Fruit fly (Drosophila melanogaster): ENCODE results near the gene CG42591.

The CG42591 gene

dm6 chr3L:8097101-8097500 lies 27.3 kb upstream of the CG42591 start:
- no peak for TF ChIP-seq CG7045 (GFP tag; optimal IDR thresholded peaks at IDR 0.05)
- no peak for TF ChIP-seq kay (GFP tag; ENCODE audit: borderline replicate concordance)
- no peak for TF ChIP-seq ovo (GFP tag; optimal IDR thresholded peaks at IDR 0.05)
- no peak for TF ChIP-seq Mnt (GFP tag; optimal IDR thresholded peaks at IDR 0.05)
- TF ChIP-seq CG1620 (GFP tag; optimal IDR thresholded peaks at IDR 0.05), result no peak
- TF ChIP-seq Clk (GFP tag; optimal IDR thresholded peaks at IDR 0.05), result no peak
- TF ChIP-seq CG7101 (tag; optimal IDR thresholded peaks at IDR 0.05), result no peak
- no peak for TF ChIP-seq CG14711 (tag; optimal IDR thresholded peaks at IDR 0.05)
- TF ChIP-seq cnc (optimal IDR thresholded peaks at IDR 0.05), result no peak
- no peak for TF ChIP-seq tj (GFP tag; optimal IDR thresholded peaks at IDR 0.05)
- TF ChIP-seq bab1 (GFP tag; optimal IDR thresholded peaks at IDR 0.05), result no peak
- TF ChIP-seq toe (GFP tag; optimal IDR thresholded peaks at IDR 0.05), result no peak
- TF ChIP-seq cic (GFP tag; optimal IDR thresholded peaks at IDR 0.05), result no peak
- no peak for TF ChIP-seq pad (GFP tag; optimal IDR thresholded peaks at IDR 0.05)
- no peak for TF ChIP-seq Hr96 (GFP tag; optimal IDR thresholded peaks at IDR 0.05)
- TF ChIP-seq CG33017 (tag; optimal IDR thresholded peaks at IDR 0.05), result no peak
- no peak for TF ChIP-seq Crg-1 (GFP tag; optimal IDR thresholded peaks at IDR 0.05)
- TF ChIP-seq CG5204 (GFP tag; optimal IDR thresholded peaks at IDR 0.05), result no peak
- TF ChIP-seq CG11617 (GFP tag; optimal IDR thresholded peaks at IDR 0.05), result no peak
- no peak for TF ChIP-seq CG12768 (GFP tag; optimal IDR thresholded peaks at IDR 0.05)

dm6 chr3L:8096106-8096558 lies 26.4 kb upstream of the CG42591 start:
- TF ChIP-seq CG1620 (GFP tag; optimal IDR thresholded peaks at IDR 0.05), result peak; percentile 87
- TF ChIP-seq Crg-1 (GFP tag; optimal IDR thresholded peaks at IDR 0.05), result peak; percentile 94
- TF ChIP-seq CG7045 (GFP tag; optimal IDR thresholded peaks at IDR 0.05), result peak; percentile 99
- TF ChIP-seq Clk (GFP tag; optimal IDR thresholded peaks at IDR 0.05), result peak; percentile 96
- TF ChIP-seq CG5204 (GFP tag; optimal IDR thresholded peaks at IDR 0.05), result peak; percentile 95
- TF ChIP-seq CG33017 (tag; optimal IDR thresholded peaks at IDR 0.05), result peak; percentile 98
- peak; percentile 96 for TF ChIP-seq ovo (GFP tag; optimal IDR thresholded peaks at IDR 0.05)
- TF ChIP-seq Hr96 (GFP tag; optimal IDR thresholded peaks at IDR 0.05), result peak; percentile 89
- peak; percentile 96 for TF ChIP-seq bab1 (GFP tag; optimal IDR thresholded peaks at IDR 0.05)
- peak; percentile 92 for TF ChIP-seq tj (GFP tag; optimal IDR thresholded peaks at IDR 0.05)
- TF ChIP-seq cic (GFP tag; optimal IDR thresholded peaks at IDR 0.05), result peak; percentile 85
- peak; percentile 94 for TF ChIP-seq CG14711 (tag; optimal IDR thresholded peaks at IDR 0.05)
- peak; percentile 98 for TF ChIP-seq CG7101 (tag; optimal IDR thresholded peaks at IDR 0.05)
- TF ChIP-seq Mnt (GFP tag; optimal IDR thresholded peaks at IDR 0.05), result peak; percentile 93
- TF ChIP-seq CG12768 (GFP tag; optimal IDR thresholded peaks at IDR 0.05), result peak; percentile 99
- no peak for TF ChIP-seq cnc (optimal IDR thresholded peaks at IDR 0.05)
- TF ChIP-seq toe (GFP tag; optimal IDR thresholded peaks at IDR 0.05), result peak; percentile 96
- TF ChIP-seq CG11617 (GFP tag; optimal IDR thresholded peaks at IDR 0.05), result peak; percentile 99
- TF ChIP-seq pad (GFP tag; optimal IDR thresholded peaks at IDR 0.05), result peak; percentile 90
- peak; percentile 98 for TF ChIP-seq kay (GFP tag; ENCODE audit: borderline replicate concordance)

- TF ChIP-seq toe (GFP tag; optimal IDR thresholded peaks at IDR 0.05), result no peak
- TF ChIP-seq tj (GFP tag; optimal IDR thresholded peaks at IDR 0.05), result peak; percentile 66
- TF ChIP-seq CG7045 (GFP tag; optimal IDR thresholded peaks at IDR 0.05), result peak; percentile 22
- peak; percentile 49 for TF ChIP-seq kay (GFP tag; ENCODE audit: borderline replicate concordance)
- TF ChIP-seq CG11617 (GFP tag; optimal IDR thresholded peaks at IDR 0.05), result peak; percentile 29
- TF ChIP-seq Crg-1 (GFP tag; optimal IDR thresholded peaks at IDR 0.05), result no peak
- no peak for TF ChIP-seq ovo (GFP tag; optimal IDR thresholded peaks at IDR 0.05)
- TF ChIP-seq CG14711 (tag; optimal IDR thresholded peaks at IDR 0.05), result peak; percentile 35
- peak; percentile 46 for TF ChIP-seq CG7101 (tag; optimal IDR thresholded peaks at IDR 0.05)
- TF ChIP-seq CG12768 (GFP tag; optimal IDR thresholded peaks at IDR 0.05), result no peak
- TF ChIP-seq CG5204 (GFP tag; optimal IDR thresholded peaks at IDR 0.05), result no peak
- TF ChIP-seq pad (GFP tag; optimal IDR thresholded peaks at IDR 0.05), result no peak
- TF ChIP-seq bab1 (GFP tag; optimal IDR thresholded peaks at IDR 0.05), result no peak
- TF ChIP-seq Hr96 (GFP tag; optimal IDR thresholded peaks at IDR 0.05), result no peak
- no peak for TF ChIP-seq Clk (GFP tag; optimal IDR thresholded peaks at IDR 0.05)
- TF ChIP-seq cnc (optimal IDR thresholded peaks at IDR 0.05), result no peak
- TF ChIP-seq CG1620 (GFP tag; optimal IDR thresholded peaks at IDR 0.05), result no peak
- peak; percentile 59 for TF ChIP-seq CG33017 (tag; optimal IDR thresholded peaks at IDR 0.05)
- no peak for TF ChIP-seq Mnt (GFP tag; optimal IDR thresholded peaks at IDR 0.05)
- TF ChIP-seq cic (GFP tag; optimal IDR thresholded peaks at IDR 0.05), result peak; percentile 60
Observed at dm6 chr3L:8094652-8095129, 24.9 kb upstream of the CG42591 start.

dm6 chr3L:8093553-8093952 lies 23.8 kb upstream of the CG42591 start:
- no peak for TF ChIP-seq CG7045 (GFP tag; optimal IDR thresholded peaks at IDR 0.05)
- peak; percentile 36 for TF ChIP-seq cic (GFP tag; optimal IDR thresholded peaks at IDR 0.05)
- TF ChIP-seq CG5204 (GFP tag; optimal IDR thresholded peaks at IDR 0.05), result no peak
- TF ChIP-seq CG14711 (tag; optimal IDR thresholded peaks at IDR 0.05), result no peak
- no peak for TF ChIP-seq Hr96 (GFP tag; optimal IDR thresholded peaks at IDR 0.05)
- no peak for TF ChIP-seq CG11617 (GFP tag; optimal IDR thresholded peaks at IDR 0.05)
- no peak for TF ChIP-seq kay (GFP tag; ENCODE audit: borderline replicate concordance)
- no peak for TF ChIP-seq cnc (optimal IDR thresholded peaks at IDR 0.05)
- TF ChIP-seq CG1620 (GFP tag; optimal IDR thresholded peaks at IDR 0.05), result no peak

DNA sequence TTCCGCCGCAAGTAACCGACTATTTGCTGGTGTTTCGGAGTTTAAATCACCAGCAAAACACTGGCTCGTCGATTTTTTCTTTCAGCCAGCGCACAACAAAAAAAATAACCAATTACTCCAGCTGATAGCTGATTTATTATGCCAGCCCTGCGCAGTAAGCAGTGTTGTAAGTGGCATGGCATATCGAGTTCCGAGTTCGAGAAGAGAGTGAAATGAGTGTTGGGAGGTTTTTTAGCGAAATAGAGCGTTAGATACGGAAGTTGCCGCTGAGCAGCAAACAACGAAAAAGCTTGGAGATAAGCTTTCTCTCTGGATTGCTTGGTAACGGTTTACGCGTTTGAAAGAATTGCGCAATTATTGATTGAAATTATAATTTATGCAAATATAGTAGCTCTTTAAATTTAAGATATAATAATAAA lies 21.9 kb upstream of the CG42591 start, which contains the start of gene CG7565:
CG7565 (minus strand) TSS at position 137 of the 419 bp plus-strand sequence.
- TF ChIP-seq CG11617 (GFP tag; optimal IDR thresholded peaks at IDR 0.05) (peak; percentile 68), CG7045 (GFP tag; optimal IDR thresholded peaks at IDR 0.05) (peak; percentile 71), bab1 (GFP tag; optimal IDR thresholded peaks at IDR 0.05) (peak; percentile 79), cnc (optimal IDR thresholded peaks at IDR 0.05) (no peak), ovo (GFP tag; optimal IDR thresholded peaks at IDR 0.05) (peak; percentile 74), CG12768 (GFP tag; optimal IDR thresholded peaks at IDR 0.05) (peak; percentile 87), cic (GFP tag; optimal IDR thresholded peaks at IDR 0.05) (peak; percentile 75), Clk (GFP tag; optimal IDR thresholded peaks at IDR 0.05) (peak; percentile 60), pad (GFP tag; optimal IDR thresholded peaks at IDR 0.05) (peak; percentile 75), Mnt (GFP tag; optimal IDR thresholded peaks at IDR 0.05) (peak; percentile 84), kay (GFP tag; ENCODE audit: borderline replicate concordance) (peak; percentile 82), CG14711 (tag; optimal IDR thresholded peaks at IDR 0.05) (peak; percentile 67), tj (GFP tag; optimal IDR thresholded peaks at IDR 0.05) (peak; percentile 54), toe (GFP tag; optimal IDR thresholded peaks at IDR 0.05) (peak; percentile 63), CG1620 (GFP tag; optimal IDR thresholded peaks at IDR 0.05) (peak; percentile 26), CG5204 (GFP tag; optimal IDR thresholded peaks at IDR 0.05) (no peak), Hr96 (GFP tag; optimal IDR thresholded peaks at IDR 0.05) (peak; percentile 51), CG33017 (tag; optimal IDR thresholded peaks at IDR 0.05) (peak; percentile 78), CG7101 (tag; optimal IDR thresholded peaks at IDR 0.05) (peak; percentile 86), Crg-1 (GFP tag; optimal IDR thresholded peaks at IDR 0.05) (peak; percentile 80)

Measured in whole organism, adult.